Fruit fly (Drosophila melanogaster) whole organism: ENCODE measurements around the gene mthl11.

Experiments
- CG8478 ChIP-seq: fragments of >200 bp; optimal IDR thresholded peaks from 2 replicates; lab custom pipeline; 2018; ENCODE audit warnings: inconsistent platforms
- Dll ChIP-seq: fragments of >200 bp; optimal IDR thresholded peaks from 2 replicates; lab custom pipeline; 2017
- pan ChIP-seq: fragments of >200 bp; optimal IDR thresholded peaks from 2 replicates; lab custom pipeline; 2017
- psq ChIP-seq: fragments of >200 bp; optimal IDR thresholded peaks from 2 replicates; lab custom pipeline; 2017
- usp ChIP-seq: fragments of >200 bp; optimal IDR thresholded peaks from 2 replicates; lab custom pipeline; 2017; ENCODE audit warnings: missing biosample characterization, missing genetic modification characterization, mixed read lengths

DNA sequence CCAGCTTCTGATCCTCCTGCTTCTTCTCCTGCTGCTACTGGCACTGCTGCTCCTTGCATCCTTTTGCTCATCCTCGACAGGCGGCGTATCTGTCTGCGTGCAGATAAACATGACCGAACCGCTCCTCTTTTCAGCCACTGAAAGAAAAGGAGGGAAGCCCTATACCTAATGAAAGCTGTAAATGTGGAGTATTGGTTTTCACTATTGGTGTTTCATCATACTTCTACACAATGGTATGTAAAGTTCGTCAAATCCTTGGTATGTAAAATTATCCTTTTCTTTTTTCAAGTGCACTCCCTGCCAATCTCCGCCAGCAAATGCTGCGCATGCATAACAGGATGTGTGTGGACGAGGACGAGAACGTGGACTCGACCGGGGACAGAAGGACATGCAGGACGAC lies 27.5 kb downstream of the mthl11 start, which contains the start of gene CG46270:
- TF ChIP-seq pan (lab: Kevin White, UChicago) (no peak), psq (lab: Kevin White, UChicago) (no peak), usp (GFP tag; lab: Kevin White, UChicago) (no peak), Dll (no peak), CG8478 (lab: Kevin White, UChicago) (no peak)
